Worm (Caenorhabditis elegans) whole organism, L2 larva: Measurements from ENCODE around the gene aex-3.
A peak's percentile ranks its signal among the peaks of the same experiment; 100 is the strongest.

ENCODE experiments used
- C34F6.9 ChIP-seq: fragments of 150-350 bp; optimal IDR thresholded peaks from 2 replicates; lab custom pipeline; 2014; ENCODE audit warnings: missing biosample characterization, missing genetic modification characterization
- R02D3.7 ChIP-seq: fragments of 150-350 bp; optimal IDR thresholded peaks from 2 replicates; lab custom pipeline; 2014; ENCODE audit warnings: missing biosample characterization, missing genetic modification characterization
- Y55F3AM.14 ChIP-seq: fragments of 200-800 bp; sonication (Bioruptor generic); optimal IDR thresholded peaks from 2 replicates; lab custom pipeline; 2018; ENCODE audit warnings: mild to moderate bottlenecking, missing genetic modification characterization, missing compliant biosample characterization
- alr-1 ChIP-seq: fragments of 150-350 bp; optimal IDR thresholded peaks from 2 replicates; lab custom pipeline; 2014; ENCODE audit warnings: missing biosample characterization, missing genetic modification characterization
- aly-2 ChIP-seq: fragments of 150-350 bp; optimal IDR thresholded peaks from 2 replicates; lab custom pipeline; 2014; ENCODE audit warnings: missing biosample characterization, missing genetic modification characterization
- ama-1 ChIP-seq: fragments of 150-350 bp; optimal IDR thresholded peaks from 2 replicates; lab custom pipeline; 2018; ENCODE audit warnings: inconsistent platforms
- blmp-1 ChIP-seq: sonication (generic microtip); optimal IDR thresholded peaks from 2 replicates; lab custom pipeline; 2017; ENCODE audit warnings: missing genetic modification characterization, mild to moderate bottlenecking, missing compliant biosample characterization, antibody characterized with exemption, moderate library complexity; ENCODE audit not compliant: insufficient read depth
- ceh-16 ChIP-seq: fragments of 150-350 bp; optimal IDR thresholded peaks from 2 replicates; lab custom pipeline; 2014; ENCODE audit warnings: missing biosample characterization, missing genetic modification characterization
- crh-2 ChIP-seq: sonication (generic microtip); optimal IDR thresholded peaks from 2 replicates; lab custom pipeline; 2017; ENCODE audit warnings: missing biosample characterization, missing genetic modification characterization
- dmd-4 ChIP-seq: sonication (generic microtip); optimal IDR thresholded peaks from 2 replicates; lab custom pipeline; 2017; ENCODE audit warnings: missing biosample characterization, missing genetic modification characterization
- elt-1 ChIP-seq: fragments of 150-350 bp; optimal IDR thresholded peaks from 2 replicates; lab custom pipeline; 2014; ENCODE audit warnings: missing biosample characterization, missing genetic modification characterization
- elt-3 ChIP-seq: sonication (generic microtip); optimal IDR thresholded peaks from 2 replicates; lab custom pipeline; 2017; ENCODE audit warnings: missing biosample characterization, missing genetic modification characterization
- fos-1 ChIP-seq: fragments of 150-350 bp; optimal IDR thresholded peaks from 2 replicates; lab custom pipeline; 2014; ENCODE audit warnings: missing biosample characterization, missing genetic modification characterization
- gmeb-1 ChIP-seq: fragments of 150-350 bp; optimal IDR thresholded peaks from 2 replicates; lab custom pipeline; 2014; ENCODE audit warnings: missing biosample characterization, missing genetic modification characterization
- lin-11 ChIP-seq: fragments of 150-350 bp; sonication (generic microtip); optimal IDR thresholded peaks from 2 replicates; lab custom pipeline; 2014; ENCODE audit warnings: missing biosample characterization, missing genetic modification characterization, inconsistent platforms, mixed read lengths
- lsy-2 ChIP-seq, 2 experiments: fragments of 150-350 bp in 1 of 2; sonication (generic microtip) in 1 of 2; optimal IDR thresholded peaks; 2 replicates each; lab custom pipeline; 2014 to 2017; ENCODE audit warnings: missing biosample characterization in 2 of 2, missing genetic modification characterization in 2 of 2
- mab-5 ChIP-seq: fragments of 150-350 bp; optimal IDR thresholded peaks from 2 replicates; lab custom pipeline; 2014; ENCODE audit warnings: missing biosample characterization, missing genetic modification characterization
- mbf-1 ChIP-seq: sonication (generic microtip); optimal IDR thresholded peaks from 2 replicates; lab custom pipeline; 2017; ENCODE audit warnings: missing biosample characterization, missing genetic modification characterization
- mdl-1 ChIP-seq, 2 experiments: fragments of 150-350 bp in 1 of 2; sonication (generic microtip) in 1 of 2; optimal IDR thresholded peaks; 2 replicates each; lab custom pipeline; 2017; ENCODE audit warnings: missing biosample characterization in 2 of 2, missing genetic modification characterization in 2 of 2
- nhr-10 ChIP-seq: sonication (generic microtip); optimal IDR thresholded peaks from 2 replicates; lab custom pipeline; 2017; ENCODE audit warnings: missing biosample characterization, missing genetic modification characterization
- nhr-11 ChIP-seq: fragments of 150-350 bp; optimal IDR thresholded peaks from 2 replicates; lab custom pipeline; 2014; ENCODE audit warnings: missing biosample characterization, missing genetic modification characterization
- nhr-12 ChIP-seq: fragments of 150-350 bp; optimal IDR thresholded peaks from 2 replicates; lab custom pipeline; 2014; ENCODE audit warnings: missing biosample characterization, missing genetic modification characterization
- nhr-21 ChIP-seq: fragments of 150-350 bp; optimal IDR thresholded peaks from 2 replicates; lab custom pipeline; 2014; ENCODE audit warnings: missing biosample characterization, missing genetic modification characterization
- nhr-23 ChIP-seq: fragments of 150-350 bp; optimal IDR thresholded peaks from 2 replicates; lab custom pipeline; 2014; ENCODE audit warnings: missing biosample characterization, missing genetic modification reagents, missing genetic modification characterization
- nhr-25 ChIP-seq: fragments of 150-350 bp; sonication (generic microtip); optimal IDR thresholded peaks from 3 replicates; lab custom pipeline; 2014; ENCODE audit warnings: missing biosample characterization, missing genetic modification characterization
- nhr-77 ChIP-seq: fragments of 150-350 bp; optimal IDR thresholded peaks from 2 replicates; lab custom pipeline; 2014; ENCODE audit warnings: missing biosample characterization, missing genetic modification characterization
- sem-4 ChIP-seq: fragments of 150-350 bp; optimal IDR thresholded peaks from 2 replicates; lab custom pipeline; 2014; ENCODE audit warnings: missing biosample characterization, missing genetic modification reagents, missing genetic modification characterization
- skn-1 ChIP-seq: sonication (generic microtip); optimal IDR thresholded peaks from 2 replicates; lab custom pipeline; 2017; ENCODE audit warnings: missing biosample characterization, missing genetic modification characterization
- sma-3 ChIP-seq: sonication (generic microtip); optimal IDR thresholded peaks from 2 replicates; lab custom pipeline; 2016; ENCODE audit warnings: missing genetic modification reagents, missing genetic modification characterization, missing compliant biosample characterization
- sma-9 ChIP-seq, 2 experiments: fragments of 150-350 bp in 1 of 2; sonication (generic microtip) in 1 of 2; optimal IDR thresholded peaks; 2 replicates each; lab custom pipeline; 2014 to 2016; ENCODE audit warnings: missing genetic modification characterization in 2 of 2, mild to moderate bottlenecking in 1 of 2, missing biosample characterization in 1 of 2, missing compliant biosample characterization in 1 of 2, missing genetic modification reagents in 1 of 2, moderate library complexity in 1 of 2
- snpc-4 ChIP-seq: fragments of 150-350 bp; optimal IDR thresholded peaks from 2 replicates; lab custom pipeline; 2014; ENCODE audit warnings: missing biosample characterization, missing genetic modification characterization
- unc-55 ChIP-seq: fragments of 150-350 bp; sonication (generic microtip); optimal IDR thresholded peaks from 3 replicates; lab custom pipeline; 2014; ENCODE audit warnings: missing biosample characterization, missing genetic modification reagents, missing genetic modification characterization
- unc-62 ChIP-seq: fragments of 150-350 bp; optimal IDR thresholded peaks from 2 replicates; lab custom pipeline; 2014; ENCODE audit warnings: missing biosample characterization, missing genetic modification reagents, missing genetic modification characterization
- zag-1 ChIP-seq: fragments of 150-350 bp; optimal IDR thresholded peaks from 2 replicates; lab custom pipeline; 2014; ENCODE audit warnings: missing biosample characterization, missing genetic modification characterization
- ztf-1 ChIP-seq: fragments of 200-800 bp; sonication (Bioruptor generic); conservative IDR thresholded peaks from 2 replicates; pipeline ENCODE4 v1.3.6; 2022; ENCODE audit warnings: missing genetic modification characterization, missing compliant biosample characterization
- ztf-4 ChIP-seq: fragments of 150-350 bp; optimal IDR thresholded peaks from 2 replicates; lab custom pipeline; 2014; ENCODE audit warnings: missing biosample characterization, missing genetic modification characterization

The aex-3 gene

ce11 chrX:785368-785767, 25.8 kb upstream of the aex-3 start (continued):
- TF ChIP-seq fos-1 (tag; lab: Kevin White, UChicago): no peak
- TF ChIP-seq nhr-25: no peak
- TF ChIP-seq zag-1 (tag; lab: Kevin White, UChicago): no peak
- TF ChIP-seq nhr-12 (tag; lab: Kevin White, UChicago): no peak
- peak; percentile 31 for TF ChIP-seq sma-3 (GFP tag; lab: Kevin White, UChicago)
- no peak for TF ChIP-seq ama-1 (lab: Kevin White, UChicago)
- no peak for TF ChIP-seq nhr-77
- TF ChIP-seq, all 48 proteins: peak for 6

DNA sequence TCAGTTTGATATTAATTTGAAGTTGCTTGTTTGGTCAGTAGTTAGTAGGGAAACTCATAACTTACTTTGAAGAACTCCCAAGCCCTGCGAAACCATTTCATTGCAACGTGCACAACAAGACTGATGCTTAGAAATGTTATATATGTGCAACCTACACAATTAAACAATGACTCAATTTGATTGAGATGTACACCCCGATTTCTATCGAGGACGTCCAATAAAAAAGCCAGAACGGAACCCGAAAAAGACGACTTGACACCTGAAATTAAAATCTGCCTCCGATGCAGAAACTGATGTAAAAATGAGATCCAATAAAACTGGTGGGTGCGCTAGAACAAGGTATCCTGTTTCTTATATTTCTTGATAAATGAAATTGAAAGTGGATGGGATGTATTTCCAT, 25.3 kb upstream of the aex-3 start, which contains the start of gene T04G9.6:
Gene T04G9.6 (minus strand): TSS at position 101 of the 400 bp plus-strand sequence.
- TF ChIP-seq crh-2 (tag; lab: Kevin White, UChicago) (no peak), snpc-4 (tag; lab: Kevin White, UChicago) (no peak), elt-1 (tag; lab: Kevin White, UChicago) (no peak), ztf-1 (GFP tag; lab: Robert Waterston, UW) (no peak), nhr-21 (tag; lab: Kevin White, UChicago) (no peak), skn-1 (tag; lab: Kevin White, UChicago) (no peak), nhr-25 (no peak), nhr-12 (tag; lab: Kevin White, UChicago) (no peak), fos-1 (tag; lab: Kevin White, UChicago) (no peak), sem-4 (no peak), sma-3 (GFP tag; lab: Kevin White, UChicago) (no peak), unc-62 (no peak), nhr-23 (tag; lab: Kevin White, UChicago) (no peak), sma-9 (GFP tag; optimal IDR thresholded peaks at IDR 0.05; lab: Kevin White, UChicago) (no peak), sma-9 (tag; optimal IDR thresholded peaks at IDR 0.05; lab: Kevin White, UChicago) (no peak), lin-11 (no peak), mab-5 (tag; lab: Kevin White, UChicago) (no peak), mdl-1 (tag; optimal IDR thresholded peaks at IDR 0.05; lab: Kevin White, UChicago) (no peak), ceh-16 (no peak), gmeb-1 (tag; lab: Kevin White, UChicago) (no peak)

DNA sequence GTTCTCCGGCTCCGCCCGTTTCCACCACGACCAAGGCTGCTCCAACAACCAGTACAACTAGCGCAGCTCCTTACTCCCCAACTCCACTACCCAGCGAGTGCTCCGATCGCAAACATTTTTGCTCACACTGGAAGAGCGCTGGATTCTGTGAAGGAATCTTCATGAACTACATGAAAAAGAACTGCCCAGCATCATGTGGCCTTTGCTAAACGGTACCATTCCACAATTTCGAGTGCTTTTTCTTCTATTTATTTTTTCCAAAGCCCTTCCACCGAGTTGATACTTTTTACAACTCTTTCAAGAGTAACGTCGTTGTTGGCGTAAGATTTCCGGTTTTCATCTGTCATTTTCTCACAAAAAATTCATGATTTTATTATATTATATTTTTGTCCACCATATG, 20.5 kb upstream of the aex-3 start:
- TF ChIP-seq ztf-4 (tag; lab: Kevin White, UChicago): no peak
- no peak for TF ChIP-seq nhr-25
- TF ChIP-seq sma-9 (GFP tag; optimal IDR thresholded peaks at IDR 0.05; lab: Kevin White, UChicago): no peak
- TF ChIP-seq sma-9 (tag; optimal IDR thresholded peaks at IDR 0.05; lab: Kevin White, UChicago): no peak
- TF ChIP-seq C34F6.9 (tag; lab: Kevin White, UChicago): no peak
- TF ChIP-seq Y55F3AM.14 (GFP tag; lab: Kevin White, UChicago): no peak
- no peak for TF ChIP-seq lin-11
- TF ChIP-seq aly-2 (tag; lab: Kevin White, UChicago): no peak
- TF ChIP-seq lsy-2 (tag; optimal IDR thresholded peaks at IDR 0.05; lab: Kevin White, UChicago): no peak
- no peak for TF ChIP-seq alr-1 (tag; lab: Kevin White, UChicago)
- no peak for TF ChIP-seq elt-3
- no peak for TF ChIP-seq unc-62
- no peak for TF ChIP-seq nhr-11 (tag; lab: Kevin White, UChicago)
- no peak for TF ChIP-seq unc-55 (GFP tag; lab: Kevin White, UChicago)

ce11 chrX:779259-779658, 19.7 kb upstream of the aex-3 start:
- TF ChIP-seq dmd-4 (tag; lab: Kevin White, UChicago) (no peak), sma-3 (GFP tag; lab: Kevin White, UChicago) (no peak), mdl-1 (tag; optimal IDR thresholded peaks at IDR 0.05; lab: Kevin White, UChicago) (no peak), blmp-1 (no peak), unc-62 (no peak), ztf-1 (GFP tag; lab: Robert Waterston, UW) (no peak), Y55F3AM.14 (GFP tag; lab: Kevin White, UChicago) (no peak), aly-2 (tag; lab: Kevin White, UChicago) (no peak), mbf-1 (no peak), nhr-23 (tag; lab: Kevin White, UChicago) (no peak), lsy-2 (tag; optimal IDR thresholded peaks at IDR 0.05; lab: Kevin White, UChicago) (no peak), nhr-21 (tag; lab: Kevin White, UChicago) (no peak), R02D3.7 (tag; lab: Kevin White, UChicago) (no peak), nhr-12 (tag; lab: Kevin White, UChicago) (no peak), unc-55 (GFP tag; lab: Kevin White, UChicago) (no peak), crh-2 (tag; lab: Kevin White, UChicago) (no peak), gmeb-1 (tag; lab: Kevin White, UChicago) (no peak), nhr-10 (no peak)
